Fruit fly (Drosophila melanogaster): ENCODE results near the gene Polr2C.

Polr2C gene

DNA sequence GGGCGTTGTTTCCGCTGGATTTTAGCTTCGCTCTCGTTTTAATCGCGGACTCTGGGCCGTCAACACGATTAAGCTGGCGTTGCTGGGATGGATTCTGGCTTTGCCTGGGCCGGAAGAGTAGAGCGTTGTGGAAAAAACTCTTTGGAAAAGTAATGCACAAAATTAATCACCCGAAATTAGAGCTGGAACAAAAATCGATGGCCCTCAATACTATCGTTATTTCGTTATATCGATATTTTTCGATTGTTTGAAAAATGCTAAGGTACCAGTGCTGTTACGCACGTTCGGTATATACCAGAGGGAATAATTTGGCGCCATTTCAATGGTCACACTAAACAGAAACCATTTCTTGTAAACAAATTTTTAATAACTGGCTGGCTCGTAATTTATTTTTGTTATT is 3.6 kb upstream of the Polr2C start, which contains the start of the genes Arpc1 and Orc5 (continued):
- TF ChIP-seq fu2 (GFP tag; optimal IDR thresholded peaks at IDR 0.05) (no peak), Trl (optimal IDR thresholded peaks at IDR 0.05) (no peak), Trl (GFP tag; optimal IDR thresholded peaks at IDR 0.05) (no peak), grn (GFP tag; optimal IDR thresholded peaks at IDR 0.05) (no peak), CG7745 (tag; optimal IDR thresholded peaks at IDR 0.05) (no peak), CG12769 (tag; optimal IDR thresholded peaks at IDR 0.05) (no peak), yki (optimal IDR thresholded peaks at IDR 0.05) (no peak), Bteb2 (GFP tag; optimal IDR thresholded peaks at IDR 0.05) (no peak), Fer2 (tag; optimal IDR thresholded peaks at IDR 0.05) (no peak), zf30C (GFP tag; optimal IDR thresholded peaks at IDR 0.05) (no peak), h (optimal IDR thresholded peaks at IDR 0.05) (no peak), CG34376 (GFP tag; optimal IDR thresholded peaks at IDR 0.05) (no peak), phol (tag; optimal IDR thresholded peaks at IDR 0.05) (peak; percentile 56), Pdp1 (GFP tag; optimal IDR thresholded peaks at IDR 0.05) (peak in 1 of 2 experiments; percentile 84), Dll (GFP tag; IDR thresholded peaks at IDR 0.05; ENCODE audit: partially characterized antibody) (peak; percentile 88), CG5180 (GFP tag; optimal IDR thresholded peaks at IDR 0.05) (no peak), pros (GFP tag; optimal IDR thresholded peaks at IDR 0.05) (no peak), CG15479 (GFP tag; optimal IDR thresholded peaks at IDR 0.05) (no peak), grau (tag; optimal IDR thresholded peaks at IDR 0.05) (peak; percentile 48), maf-S (GFP tag; optimal IDR thresholded peaks at IDR 0.05) (no peak), gcm (GFP tag; optimal IDR thresholded peaks at IDR 0.05) (no peak), bsh (GFP tag; optimal IDR thresholded peaks at IDR 0.05) (no peak), inv (GFP tag; IDR thresholded peaks at IDR 0.05; ENCODE audit: partially characterized antibody) (peak; percentile 80; the same call in 1 of the 2 replicates), CG8359 (GFP tag; optimal IDR thresholded peaks at IDR 0.05; ENCODE audit: borderline replicate concordance) (no peak), ro (GFP tag; IDR thresholded peaks at IDR 0.05) (no peak), chinmo (GFP tag; IDR thresholded peaks at IDR 0.05; ENCODE audit: partially characterized antibody) (0 out of 4 replicates have a peak, but pooled peaks have one; percentile 65), CG4820 (GFP tag; optimal IDR thresholded peaks at IDR 0.05) (no peak), aop (GFP tag; IDR thresholded peaks at IDR 0.05) (no peak), nerfin-2 (GFP tag; IDR thresholded peaks at IDR 0.05; ENCODE audit: partially characterized antibody) (peak; percentile 64), unpg (GFP tag; optimal IDR thresholded peaks at IDR 0.05) (no peak), CG4730 (GFP tag; IDR thresholded peaks at IDR 0.05) (no peak), twi (tag; optimal IDR thresholded peaks at IDR 0.05) (no peak), Nf-YC (tag; optimal IDR thresholded peaks at IDR 0.05) (no peak), salm (tag; optimal IDR thresholded peaks at IDR 0.05) (no peak), Doc3 (GFP tag; IDR thresholded peaks at IDR 0.05; ENCODE audit: partially characterized antibody) (peak; percentile 77), HmgD (GFP tag; optimal IDR thresholded peaks at IDR 0.05) (peak; percentile 46), rib (GFP tag; IDR thresholded peaks at IDR 0.05) (no peak), br (optimal IDR thresholded peaks at IDR 0.05) (no peak), gce (GFP tag; IDR thresholded peaks at IDR 0.05) (no peak), CG31224 (GFP tag; IDR thresholded peaks at IDR 0.05) (no peak), hkb (optimal IDR thresholded peaks at IDR 0.05) (no peak), hkb (GFP tag; IDR thresholded peaks at IDR 0.05) (no peak), CG12236 (GFP tag; optimal IDR thresholded peaks at IDR 0.05) (no peak), Oaz (GFP tag; IDR thresholded peaks at IDR 0.05) (no peak), her (GFP tag; optimal IDR thresholded peaks at IDR 0.05) (no peak), CG17829 (tag; optimal IDR thresholded peaks at IDR 0.05) (peak; percentile 9), ssp (GFP tag; IDR thresholded peaks at IDR 0.05) (no peak), insv (GFP tag; optimal IDR thresholded peaks at IDR 0.05) (peak in 1 of 2 experiments; percentile 4), sens-2 (GFP tag; IDR thresholded peaks at IDR 0.05) (no peak), Sox102F (GFP tag; optimal IDR thresholded peaks at IDR 0.05) (no peak), dmrt11E (tag; optimal IDR thresholded peaks at IDR 0.05) (no peak), CG1603 (tag; optimal IDR thresholded peaks at IDR 0.05) (no peak)

All from whole organism, embryonic.